Worm (Caenorhabditis elegans) whole organism, L1 larva: ENCODE measurements around the gene mltn-11.

ENCODE experiments used
- elt-2 ChIP-seq: sonication (generic microtip); optimal IDR thresholded peaks from 2 replicates; lab custom pipeline; 2016; ENCODE audit warnings: missing genetic modification characterization, mild to moderate bottlenecking, inconsistent platforms, missing compliant biosample characterization, missing genetic modification reagents
- elt-3 ChIP-seq, 6 experiments: fragments of 150-350 bp in 1 of 6; sonication (generic microtip); optimal IDR thresholded peaks; 2 replicates each; lab custom pipeline; 2017 to 2018; ENCODE audit warnings: missing biosample characterization in 6 of 6, missing genetic modification characterization in 6 of 6, inconsistent platforms in 1 of 6
- jun-1 ChIP-seq: fragments of 150-350 bp; optimal IDR thresholded peaks from 2 replicates; lab custom pipeline; 2014; ENCODE audit warnings: missing biosample characterization, missing genetic modification reagents, missing genetic modification characterization
- lsy-2 ChIP-seq, 2 experiments: fragments of 150-350 bp; optimal IDR thresholded peaks; 2 replicates each; lab custom pipeline; 2014; ENCODE audit warnings: missing biosample characterization in 2 of 2, missing genetic modification characterization in 2 of 2
- nhr-237 ChIP-seq: fragments of 150-350 bp; optimal IDR thresholded peaks from 2 replicates; lab custom pipeline; 2014; ENCODE audit warnings: missing biosample characterization, missing genetic modification characterization
- nhr-84 ChIP-seq: sonication (generic microtip); optimal IDR thresholded peaks from 2 replicates; lab custom pipeline; 2017; ENCODE audit warnings: missing biosample characterization, missing genetic modification characterization
- pqm-1 ChIP-seq: sonication (generic microtip); optimal IDR thresholded peaks from 3 replicates; lab custom pipeline; 2017; ENCODE audit warnings: missing biosample characterization, missing genetic modification characterization
- snpc-4 ChIP-seq: fragments of 150-350 bp; optimal IDR thresholded peaks from 2 replicates; lab custom pipeline; 2014; ENCODE audit warnings: missing biosample characterization, missing genetic modification characterization
- snu-23 ChIP-seq: sonication (generic microtip); optimal IDR thresholded peaks from 2 replicates; lab custom pipeline; 2016; ENCODE audit warnings: missing genetic modification characterization, missing compliant biosample characterization
- unc-62 ChIP-seq: fragments of 150-350 bp; optimal IDR thresholded peaks from 2 replicates; lab custom pipeline; 2014; ENCODE audit warnings: missing biosample characterization, missing genetic modification reagents, missing genetic modification characterization
- ztf-11 ChIP-seq, 2 experiments: sonication (generic microtip); optimal IDR thresholded peaks; 2 replicates each; lab custom pipeline; 2016 to 2017; ENCODE audit warnings: missing genetic modification characterization in 2 of 2, missing biosample characterization in 1 of 2, missing compliant biosample characterization in 1 of 2
- ztf-4 ChIP-seq: fragments of 150-350 bp; optimal IDR thresholded peaks from 2 replicates; lab custom pipeline; 2014; ENCODE audit warnings: missing biosample characterization, missing genetic modification characterization

- TF ChIP-seq ztf-4 (tag; lab: Kevin White, UChicago): no peak
- no peak for TF ChIP-seq elt-2 (tag; lab: Kevin White, UChicago)
- TF ChIP-seq pqm-1 (tag; lab: Kevin White, UChicago): no peak
- TF ChIP-seq ztf-11 (tag; optimal IDR thresholded peaks at IDR 0.05; lab: Kevin White, UChicago): no peak
- TF ChIP-seq snpc-4: no peak
- no peak for TF ChIP-seq elt-3 (tag; optimal IDR thresholded peaks at IDR 0.05; lab: Kevin White, UChicago)
- no peak for TF ChIP-seq nhr-84
- no peak for TF ChIP-seq unc-62 (GFP tag; lab: Kevin White, UChicago)
- no peak for TF ChIP-seq nhr-237 (tag; lab: Kevin White, UChicago)
- no peak for TF ChIP-seq jun-1 (tag; lab: Kevin White, UChicago)
- no peak for TF ChIP-seq lsy-2 (tag; optimal IDR thresholded peaks at IDR 0.05; lab: Kevin White, UChicago)
- TF ChIP-seq snu-23 (GFP tag; lab: Kevin White, UChicago): no peak
Measured at ce11 chrV:16683359-16683758, 47.4 kb downstream of the mltn-11 start.
